Worm (Caenorhabditis elegans): Measurements from ENCODE around the gene C50B6.7.

DNA sequence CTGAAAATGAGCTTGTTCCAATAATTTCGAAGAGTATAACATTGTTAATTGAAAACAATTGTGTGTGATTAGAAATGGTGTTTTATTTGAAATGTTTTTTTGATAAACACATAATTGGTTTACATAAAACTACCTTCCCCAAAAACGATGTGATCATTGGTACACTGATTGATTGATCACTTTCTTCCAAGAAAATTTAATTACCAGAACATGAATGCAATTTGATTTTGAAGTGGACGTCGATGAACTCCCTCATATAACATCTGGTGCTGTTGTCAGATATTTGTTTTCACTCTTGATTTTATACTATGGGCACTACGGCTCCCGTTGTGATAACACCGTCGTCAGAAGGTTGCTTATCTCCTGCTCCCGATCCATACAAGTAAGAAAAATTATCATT, 4.1 kb downstream of the C50B6.7 start, which contains the start of gene srh-15:
- TF ChIP-seq ztf-29 (GFP tag; IDR thresholded peaks at IDR 0.05) (no peak), ref-1 (GFP tag; conservative IDR thresholded peaks at IDR 0.05) (no peak), T22C8.4 (GFP tag; IDR thresholded peaks at IDR 0.05) (no peak), klf-2 (GFP tag; conservative IDR thresholded peaks at IDR 0.05) (no peak), med-1 (GFP tag; optimal IDR thresholded peaks at IDR 0.05; ENCODE audit: insufficient read depth) (no peak), flt-1 (GFP tag; IDR thresholded peaks at IDR 0.05) (no peak)

All from whole organism, midembryonic.